Fruit fly (Drosophila melanogaster) whole organism, embryonic: ENCODE data around the gene osy.

Experiments
- Bdp1 ChIP-seq: fragments of 200-800 bp; sonication (Bioruptor generic); optimal IDR thresholded peaks from 3 replicates; lab custom pipeline; 2016; ENCODE audit warnings: missing biosample characterization, missing genetic modification characterization
- Blimp-1 ChIP-seq: fragments of 200-800 bp; sonication (Bioruptor generic); optimal IDR thresholded peaks from 3 replicates; lab custom pipeline; 2018; ENCODE audit warnings: missing biosample characterization, missing genetic modification characterization, mild to moderate bottlenecking, moderate library complexity, missing genetic modification reagents
- CG11696 ChIP-seq: fragments of 200-800 bp; sonication (Bioruptor generic); IDR thresholded peaks from 2 replicates; pipeline ENCODE4 v1.3.6; 2022; ENCODE audit warnings: missing biosample characterization, missing genetic modification characterization
- CG12391 ChIP-seq: fragments of 200-800 bp; sonication (Bioruptor generic); optimal IDR thresholded peaks from 3 replicates; lab custom pipeline; 2018; ENCODE audit warnings: missing biosample characterization, mild to moderate bottlenecking, missing genetic modification characterization, moderate library complexity
- CG12659 ChIP-seq: fragments of 200-800 bp; sonication (Bioruptor generic); optimal IDR thresholded peaks from 3 replicates; lab custom pipeline; 2017; ENCODE audit warnings: mild to moderate bottlenecking, missing biosample characterization, missing genetic modification reagents, missing genetic modification characterization
- CG14965 ChIP-seq: fragments of 200-800 bp; sonication (Bioruptor generic); optimal IDR thresholded peaks from 2 replicates; lab custom pipeline; 2016; ENCODE audit warnings: missing biosample characterization, missing genetic modification characterization, borderline replicate concordance
- CG16813 ChIP-seq: fragments of 200-800 bp; sonication (Bioruptor generic); IDR thresholded peaks from 3 replicates; pipeline ENCODE4 v1.3.6; 2022; ENCODE audit warnings: missing biosample characterization, missing genetic modification characterization; ENCODE audit not compliant: partially characterized antibody
- CG17361 ChIP-seq: fragments of 200-800 bp; sonication (Bioruptor generic); IDR thresholded peaks from 3 replicates; pipeline ENCODE4 v1.3.6; 2022; ENCODE audit warnings: missing biosample characterization, missing genetic modification characterization
- CG17385 ChIP-seq: fragments of 200-800 bp; sonication (Bioruptor generic); optimal IDR thresholded peaks from 3 replicates; lab custom pipeline; 2018; ENCODE audit warnings: missing biosample characterization, mild to moderate bottlenecking, missing genetic modification characterization
- CG17568 ChIP-seq: fragments of 200-800 bp; sonication (Bioruptor generic); optimal IDR thresholded peaks from 2 replicates; lab custom pipeline; 2018; ENCODE audit warnings: missing biosample characterization, mild to moderate bottlenecking, missing genetic modification characterization, moderate library complexity
- CG2712 ChIP-seq: fragments of 200-800 bp; optimal IDR thresholded peaks from 3 replicates; lab custom pipeline; 2019; ENCODE audit warnings: missing biosample characterization, mild to moderate bottlenecking, missing genetic modification characterization, moderate library complexity
- CG2889 ChIP-seq: fragments of 200-800 bp; sonication (Bioruptor generic); IDR thresholded peaks from 3 replicates; pipeline ENCODE4 v1.3.6; 2022; ENCODE audit warnings: missing biosample characterization, missing genetic modification characterization
- CG30431 ChIP-seq: fragments of 200-800 bp; sonication (Bioruptor generic); optimal IDR thresholded peaks from 2 replicates; lab custom pipeline; 2017; ENCODE audit warnings: missing biosample characterization, missing genetic modification characterization
- CG33213 ChIP-seq: fragments of 200-800 bp; sonication (Bioruptor generic); optimal IDR thresholded peaks from 3 replicates; lab custom pipeline; 2016; ENCODE audit warnings: missing biosample characterization, missing genetic modification characterization
- CG33557 ChIP-seq: fragments of 200-800 bp; sonication (Bioruptor generic); optimal IDR thresholded peaks from 2 replicates; lab custom pipeline; 2019; ENCODE audit warnings: missing biosample characterization, mild to moderate bottlenecking, missing genetic modification characterization, moderate library complexity
- CG6765 ChIP-seq: fragments of 200-800 bp; sonication (Bioruptor generic); optimal IDR thresholded peaks from 3 replicates; lab custom pipeline; 2017; ENCODE audit warnings: missing biosample characterization, mild to moderate bottlenecking, missing genetic modification characterization
- CG7357 ChIP-seq: fragments of 200-800 bp; sonication (Bioruptor generic); IDR thresholded peaks from 3 replicates; pipeline ENCODE4 v1.3.6; 2022; ENCODE audit warnings: missing biosample characterization, missing genetic modification characterization
- Dll ChIP-seq: fragments of 200-800 bp; sonication (Bioruptor generic); IDR thresholded peaks from 4 replicates; pipeline ENCODE4 v1.3.6; 2022; ENCODE audit warnings: missing biosample characterization, missing genetic modification characterization; ENCODE audit not compliant: partially characterized antibody
- Fer2 ChIP-seq: fragments of 200-800 bp; sonication (Bioruptor generic); optimal IDR thresholded peaks from 2 replicates; lab custom pipeline; 2018; ENCODE audit warnings: missing biosample characterization, mild to moderate bottlenecking, missing genetic modification characterization, moderate library complexity
- HLH3B ChIP-seq: fragments of 200-800 bp; sonication (Bioruptor generic); IDR thresholded peaks from 2 replicates; pipeline ENCODE4 v1.3.6; 2022; ENCODE audit warnings: missing biosample characterization, missing genetic modification characterization
- HLH4C ChIP-seq: fragments of 200-800 bp; sonication (Bioruptor generic); IDR thresholded peaks from 3 replicates; pipeline ENCODE4 v1.3.6; 2022; ENCODE audit warnings: missing biosample characterization, missing genetic modification characterization; ENCODE audit not compliant: partially characterized antibody
- Hmr ChIP-seq: fragments of 200-800 bp; sonication (Bioruptor generic); optimal IDR thresholded peaks from 3 replicates; lab custom pipeline; 2017; ENCODE audit warnings: mild to moderate bottlenecking, missing biosample characterization, missing genetic modification reagents, missing genetic modification characterization
- Hr51 ChIP-seq, 2 experiments: fragments of 200-800 bp; sonication (Bioruptor generic); optimal IDR thresholded peaks; 2 replicates in 1 of 2; 3 replicates in 1 of 2; lab custom pipeline; 2016 to 2018; ENCODE audit warnings: missing biosample characterization in 2 of 2, missing genetic modification characterization in 2 of 2, mild to moderate bottlenecking in 1 of 2, moderate library complexity in 1 of 2
- Lim3 ChIP-seq: fragments of 200-800 bp; sonication (Bioruptor generic); IDR thresholded peaks from 2 replicates; pipeline ENCODE4 v1.3.6; 2022; ENCODE audit warnings: missing biosample characterization, missing genetic modification characterization
- Lpt ChIP-seq: fragments of >200 bp; optimal IDR thresholded peaks from 2 replicates; lab custom pipeline; 2018; ENCODE audit warnings: missing biosample characterization, missing genetic modification characterization
- Meics ChIP-seq: fragments of 200-800 bp; sonication (Bioruptor generic); optimal IDR thresholded peaks from 2 replicates; lab custom pipeline; 2017; ENCODE audit warnings: missing biosample characterization, mild to moderate bottlenecking, missing genetic modification characterization
- Mes4 ChIP-seq: fragments of 200-800 bp; sonication (Bioruptor generic); optimal IDR thresholded peaks from 2 replicates; lab custom pipeline; 2016; ENCODE audit warnings: missing biosample characterization, missing genetic modification characterization
- TFAM ChIP-seq: fragments of 200-800 bp; sonication (Bioruptor generic); optimal IDR thresholded peaks from 2 replicates; lab custom pipeline; 2017; ENCODE audit warnings: missing biosample characterization, missing genetic modification characterization, inconsistent platforms
- Trl ChIP-seq, 3 experiments: fragments of >200 bp in 2 of 3; fragments of 200-800 bp in 1 of 3; sonication (Bioruptor generic) in 1 of 3; optimal IDR thresholded peaks; 2 replicates in 1 of 3; 3 replicates in 2 of 3; lab custom pipeline; 2016 to 2017; ENCODE audit warnings: missing biosample characterization in 1 of 3, missing genetic modification characterization in 1 of 3
- Xbp1 ChIP-seq: fragments of 200-800 bp; sonication (Bioruptor generic); optimal IDR thresholded peaks from 3 replicates; lab custom pipeline; 2016; ENCODE audit warnings: missing biosample characterization, mild to moderate bottlenecking, missing genetic modification characterization
- YL-1 ChIP-seq: fragments of 200-800 bp; sonication (Bioruptor generic); optimal IDR thresholded peaks from 3 replicates; lab custom pipeline; 2017; ENCODE audit warnings: missing biosample characterization, mild to moderate bottlenecking, missing genetic modification characterization
- ap ChIP-seq: fragments of 200-800 bp; sonication (Bioruptor generic); IDR thresholded peaks from 2 replicates; pipeline ENCODE4 v1.3.6; 2022; ENCODE audit warnings: missing biosample characterization, missing genetic modification characterization
- ato ChIP-seq: fragments of 200-800 bp; sonication (Bioruptor generic); IDR thresholded peaks from 2 replicates; pipeline ENCODE4 v1.3.6; 2022; ENCODE audit warnings: missing biosample characterization, missing genetic modification characterization; ENCODE audit not compliant: partially characterized antibody
- bbx ChIP-seq: fragments of 200-800 bp; sonication (Bioruptor generic); IDR thresholded peaks from 2 replicates; pipeline ENCODE4 v1.3.6; 2022; ENCODE audit warnings: missing biosample characterization, missing genetic modification characterization; ENCODE audit not compliant: partially characterized antibody
- br ChIP-seq: fragments of >200 bp; optimal IDR thresholded peaks from 2 replicates; lab custom pipeline; 2017
- cad ChIP-seq: fragments of >200 bp; optimal IDR thresholded peaks from 2 replicates; lab custom pipeline; 2017; ENCODE audit warnings: missing biosample characterization, missing genetic modification characterization
- cas ChIP-seq: fragments of 200-800 bp; sonication (Bioruptor generic); IDR thresholded peaks from 2 replicates; pipeline ENCODE4 v1.3.6; 2022; ENCODE audit warnings: missing biosample characterization, missing genetic modification characterization
- chinmo ChIP-seq: fragments of 200-800 bp; sonication (Bioruptor generic); IDR thresholded peaks from 4 replicates; pipeline ENCODE4 v1.3.6; 2022; ENCODE audit warnings: missing biosample characterization, missing genetic modification characterization; ENCODE audit not compliant: partially characterized antibody
- da ChIP-seq: fragments of 200-800 bp; sonication (Bioruptor generic); optimal IDR thresholded peaks from 2 replicates; lab custom pipeline; 2016; ENCODE audit warnings: missing biosample characterization, missing genetic modification characterization
- h ChIP-seq: fragments of >200 bp; optimal IDR thresholded peaks from 2 replicates; lab custom pipeline; 2017
- inv ChIP-seq: fragments of 200-800 bp; sonication (Bioruptor generic); IDR thresholded peaks from 2 replicates; pipeline ENCODE4 v1.3.6; 2022; ENCODE audit warnings: missing biosample characterization, missing genetic modification characterization; ENCODE audit not compliant: partially characterized antibody
- jigr1 ChIP-seq: fragments of 200-800 bp; sonication (Bioruptor generic); IDR thresholded peaks from 3 replicates; pipeline ENCODE4 v1.3.6; 2022; ENCODE audit warnings: missing biosample characterization, missing genetic modification characterization
- kay ChIP-seq: fragments of 200-800 bp; sonication (Bioruptor generic); optimal IDR thresholded peaks from 2 replicates; lab custom pipeline; 2016; ENCODE audit warnings: missing biosample characterization, missing genetic modification characterization
- klu ChIP-seq: fragments of 200-800 bp; sonication (Bioruptor generic); IDR thresholded peaks from 2 replicates; pipeline ENCODE4 v1.3.6; 2022; ENCODE audit warnings: missing biosample characterization, missing genetic modification characterization
- lola ChIP-seq, 3 experiments: fragments of >200 bp in 2 of 3; fragments of 200-800 bp in 1 of 3; sonication (Bioruptor generic) in 1 of 3; optimal IDR thresholded peaks; 2 replicates each; lab custom pipeline; 2017 to 2019; ENCODE audit warnings: missing biosample characterization in 3 of 3, missing genetic modification characterization in 3 of 3, mild to moderate bottlenecking in 1 of 3, moderate library complexity in 1 of 3
- oc ChIP-seq: fragments of 200-800 bp; sonication (Bioruptor generic); optimal IDR thresholded peaks from 2 replicates; lab custom pipeline; 2018; ENCODE audit warnings: missing biosample characterization, mild to moderate bottlenecking, missing genetic modification characterization, moderate library complexity
- pfk ChIP-seq: fragments of 200-800 bp; sonication (Bioruptor generic); optimal IDR thresholded peaks from 2 replicates; lab custom pipeline; 2018; ENCODE audit warnings: missing biosample characterization, mild to moderate bottlenecking, missing genetic modification characterization, moderate library complexity
- phol ChIP-seq: fragments of 200-800 bp; sonication (Bioruptor generic); optimal IDR thresholded peaks from 3 replicates; lab custom pipeline; 2018; ENCODE audit warnings: missing biosample characterization, mild to moderate bottlenecking, missing genetic modification characterization, moderate library complexity
- sisA ChIP-seq: fragments of 200-800 bp; sonication (Bioruptor generic); IDR thresholded peaks from 2 replicates; pipeline ENCODE4 v1.3.6; 2022; ENCODE audit warnings: missing biosample characterization, missing genetic modification characterization
- sna ChIP-seq: fragments of 200-800 bp; sonication (Bioruptor generic); IDR thresholded peaks from 2 replicates; pipeline ENCODE4 v1.3.6; 2022; ENCODE audit warnings: missing biosample characterization, missing genetic modification characterization; ENCODE audit not compliant: partially characterized antibody
- tio ChIP-seq: fragments of 200-800 bp; sonication (Bioruptor generic); optimal IDR thresholded peaks from 2 replicates; lab custom pipeline; 2017; ENCODE audit warnings: missing biosample characterization, missing genetic modification characterization, inconsistent platforms

Gene osy

dm6 chr3R:26333319-26333718 lies 15.2 kb downstream of the osy start (continued):
- TF ChIP-seq Blimp-1 (no peak), Lpt (no peak), lola (GFP tag; optimal IDR thresholded peaks at IDR 0.05; lab: Kevin White, UChicago) (no peak), Xbp1 (GFP tag; lab: Kevin White, UChicago) (peak; percentile 35), Meics (GFP tag; lab: Kevin White, UChicago) (peak; percentile 73), kay (GFP tag; lab: Kevin White, UChicago) (no peak), Lim3 (no peak), HLH4C (GFP tag; lab: Robert Waterston, UW) (no peak), Trl (optimal IDR thresholded peaks at IDR 0.05; lab: Kevin White, UChicago) (no peak), Trl (GFP tag; optimal IDR thresholded peaks at IDR 0.05; lab: Kevin White, UChicago) (no peak), CG16813 (GFP tag; lab: Robert Waterston, UW) (no peak), CG11696 (no peak), CG17568 (no peak), br (lab: Kevin White, UChicago) (no peak), HLH3B (GFP tag; lab: Robert Waterston, UW) (peak; percentile 67), sisA (GFP tag; lab: Robert Waterston, UW) (0 out of 2 replicates have a peak, but pooled peaks have one; percentile 15), tio (GFP tag; lab: Kevin White, UChicago) (peak; percentile 8), CG12391 (tag; lab: Kevin White, UChicago) (no peak), phol (tag; lab: Kevin White, UChicago) (no peak), CG33213 (GFP tag; lab: Kevin White, UChicago) (no peak), jigr1 (GFP tag; lab: Robert Waterston, UW) (no peak), ap (GFP tag; lab: Robert Waterston, UW) (no peak), ato (GFP tag; lab: Robert Waterston, UW) (no peak), oc (tag; lab: Kevin White, UChicago) (no peak), inv (GFP tag; lab: Robert Waterston, UW) (no peak), CG2712 (tag; lab: Kevin White, UChicago) (no peak), bbx (GFP tag; lab: Robert Waterston, UW) (no peak), da (GFP tag; lab: Kevin White, UChicago) (no peak), chinmo (GFP tag; lab: Robert Waterston, UW) (no peak), Mes4 (GFP tag; lab: Kevin White, UChicago) (no peak), Hmr (GFP tag; lab: Kevin White, UChicago) (peak; percentile 63), sna (no peak), CG33557 (GFP tag; lab: Kevin White, UChicago) (no peak), pfk (GFP tag; lab: Kevin White, UChicago) (no peak), CG14965 (GFP tag; lab: Kevin White, UChicago) (no peak), CG2889 (GFP tag; lab: Robert Waterston, UW) (no peak), cad (GFP tag; lab: Kevin White, UChicago) (no peak), klu (GFP tag; lab: Robert Waterston, UW) (no peak), CG17385 (GFP tag; lab: Kevin White, UChicago) (peak; percentile 29), YL-1 (GFP tag; lab: Kevin White, UChicago) (no peak), Bdp1 (no peak), Fer2 (tag; lab: Kevin White, UChicago) (no peak), CG12659 (peak; percentile 42), CG30431 (no peak), TFAM (no peak), cas (no peak), CG7357 (GFP tag; lab: Robert Waterston, UW) (no peak), h (lab: Kevin White, UChicago) (no peak), CG17361 (GFP tag; lab: Robert Waterston, UW) (no peak), CG6765 (GFP tag; lab: Kevin White, UChicago) (no peak), Dll (GFP tag; lab: Robert Waterston, UW) (no peak), Hr51 (GFP tag; optimal IDR thresholded peaks at IDR 0.05; lab: Kevin White, UChicago) (peak in 1 of 2 experiments; percentile 68)
